Fruit fly (Drosophila melanogaster) whole organism, embryonic: ENCODE data around the gene Rad9.

Experiments used
- CG4360 ChIP-seq: fragments of 200-800 bp; sonication (Bioruptor generic); IDR thresholded peaks from 2 replicates; pipeline ENCODE4 v1.3.6; 2022; ENCODE audit warnings: missing biosample characterization, missing genetic modification characterization
- CG9437 ChIP-seq: fragments of 200-800 bp; sonication (Bioruptor generic); optimal IDR thresholded peaks from 2 replicates; lab custom pipeline; 2018; ENCODE audit warnings: missing biosample characterization, mild to moderate bottlenecking, missing genetic modification characterization
- gsb-n ChIP-seq: fragments of 200-800 bp; sonication (Bioruptor generic); optimal IDR thresholded peaks from 3 replicates; lab custom pipeline; 2018; ENCODE audit warnings: missing biosample characterization, mild to moderate bottlenecking, missing genetic modification characterization
- maf-S ChIP-seq: fragments of 200-800 bp; sonication (Bioruptor generic); optimal IDR thresholded peaks from 2 replicates; lab custom pipeline; 2016; ENCODE audit warnings: missing biosample characterization, missing genetic modification characterization
- sc ChIP-seq, 3 experiments: fragments of >200 bp in 2 of 3; fragments of 200-800 bp in 1 of 3; sonication (Bioruptor generic) in 1 of 3; optimal IDR thresholded peaks; 2 replicates in 2 of 3; 3 replicates in 1 of 3; lab custom pipeline; 2017; ENCODE audit warnings: mild to moderate bottlenecking in 1 of 3, missing biosample characterization in 1 of 3, missing genetic modification characterization in 1 of 3, missing genetic modification reagents in 1 of 3
- ttk ChIP-seq: fragments of 200-800 bp; sonication (Bioruptor generic); IDR thresholded peaks from 2 replicates; pipeline ENCODE4 v2.1.2; 2022; ENCODE audit warnings: missing biosample characterization, missing genetic modification characterization
- wdn ChIP-seq: fragments of 200-800 bp; sonication (Bioruptor generic); IDR thresholded peaks from 2 replicates; pipeline ENCODE4 v1.3.6; 2022; ENCODE audit warnings: missing biosample characterization, missing genetic modification characterization

- no peak for TF ChIP-seq sc (optimal IDR thresholded peaks at IDR 0.05; lab: Kevin White, UChicago)
- no peak for TF ChIP-seq sc (GFP tag; optimal IDR thresholded peaks at IDR 0.05; lab: Kevin White, UChicago)
- no peak for TF ChIP-seq ttk (GFP tag; lab: Robert Waterston, UW)
- TF ChIP-seq CG9437: no peak
- no peak for TF ChIP-seq wdn
- TF ChIP-seq maf-S (GFP tag; lab: Kevin White, UChicago): no peak
- no peak for TF ChIP-seq gsb-n (tag; lab: Kevin White, UChicago)
- TF ChIP-seq CG4360 (GFP tag; lab: Robert Waterston, UW): no peak
These were observed 40.2 kb downstream of the Rad9 start for dm6 chr3L:18832195-18832594.
